Fruit fly (Drosophila melanogaster) whole organism: Measurements from ENCODE around the gene Smug.

ENCODE experiments used
- EcR ChIP-seq, 2 experiments: fragments of >200 bp; optimal IDR thresholded peaks; 2 replicates each; lab custom pipeline; 2017; ENCODE audit warnings: missing biosample characterization in 2 of 2, missing genetic modification characterization in 2 of 2, missing genetic modification reagents in 2 of 2
- pan ChIP-seq: fragments of >200 bp; optimal IDR thresholded peaks from 2 replicates; lab custom pipeline; 2017
- usp ChIP-seq: fragments of >200 bp; optimal IDR thresholded peaks from 2 replicates; lab custom pipeline; 2017; ENCODE audit warnings: missing biosample characterization, missing genetic modification characterization, mixed read lengths

dm6 chr3R:17125339-17126044 lies 24.9 kb upstream of the Smug start, which contains the start of gene cher:
- TF ChIP-seq usp (GFP tag; lab: Kevin White, UChicago) (no peak), EcR (GFP tag; optimal IDR thresholded peaks at IDR 0.05; lab: Kevin White, UChicago) (no peak), pan (lab: Kevin White, UChicago) (no peak)
